Worm (Caenorhabditis elegans): Measurements from ENCODE around the gene Y7A5A.10.

The Y7A5A.10 gene

ce11 chrX:15794977-15795376 is at the start of gene Y7A5A.10:
Gene Y7A5A.10 (minus strand): TSS chrX:15795077.
- TF ChIP-seq mab-5 (tag; optimal IDR thresholded peaks at IDR 0.05): no peak
- no peak for TF ChIP-seq nhr-129 (tag; optimal IDR thresholded peaks at IDR 0.05)
- TF ChIP-seq sem-4 (tag; optimal IDR thresholded peaks at IDR 0.05): no peak
- TF ChIP-seq nhr-11 (tag; optimal IDR thresholded peaks at IDR 0.05): no peak
- TF ChIP-seq sma-9 (GFP tag; optimal IDR thresholded peaks at IDR 0.05): no peak
- TF ChIP-seq sma-9 (tag; optimal IDR thresholded peaks at IDR 0.05): no peak
- TF ChIP-seq elt-3 (tag; optimal IDR thresholded peaks at IDR 0.05): no peak
- no peak for TF ChIP-seq egl-27 (tag; optimal IDR thresholded peaks at IDR 0.05)
- no peak for TF ChIP-seq dmd-4 (tag; optimal IDR thresholded peaks at IDR 0.05)
- TF ChIP-seq C34F6.9 (tag; optimal IDR thresholded peaks at IDR 0.05): no peak
- TF ChIP-seq alr-1 (tag; optimal IDR thresholded peaks at IDR 0.05): no peak
- TF ChIP-seq ceh-16 (tag; optimal IDR thresholded peaks at IDR 0.05): no peak
- no peak for TF ChIP-seq skn-1 (tag; optimal IDR thresholded peaks at IDR 0.05)
- TF ChIP-seq lsy-2 (tag; optimal IDR thresholded peaks at IDR 0.05): no peak
- no peak for TF ChIP-seq zag-1 (tag; optimal IDR thresholded peaks at IDR 0.05)
- no peak for TF ChIP-seq unc-39 (tag; optimal IDR thresholded peaks at IDR 0.05)
- no peak for TF ChIP-seq sma-3 (GFP tag; optimal IDR thresholded peaks at IDR 0.05)

DNA sequence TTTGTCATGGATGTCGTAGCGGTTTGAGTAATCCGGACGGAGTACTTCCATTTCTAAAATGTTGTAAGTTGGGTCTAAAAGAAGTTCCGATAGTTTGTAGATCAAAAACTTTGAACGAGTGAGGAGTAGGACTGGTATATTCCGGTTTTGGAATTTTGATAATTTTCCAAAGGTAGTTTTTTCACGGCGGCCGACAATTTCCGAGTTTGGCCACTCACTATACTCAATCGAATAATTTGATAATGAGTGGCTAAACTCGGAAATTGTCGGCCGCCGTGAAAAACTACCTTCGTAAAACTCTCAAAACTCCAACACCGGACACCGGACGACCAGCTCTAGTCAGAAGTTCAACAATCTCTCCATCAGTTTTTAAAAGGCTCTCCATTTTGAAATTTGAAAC is 49.5 kb upstream of the Y7A5A.10 start:
- TF ChIP-seq elt-3 (tag; optimal IDR thresholded peaks at IDR 0.05) (no peak), nhr-77 (tag; optimal IDR thresholded peaks at IDR 0.05) (no peak), C34F6.9 (tag; optimal IDR thresholded peaks at IDR 0.05) (no peak), sem-4 (tag; optimal IDR thresholded peaks at IDR 0.05) (no peak), mdl-1 (tag; optimal IDR thresholded peaks at IDR 0.05) (no peak), ama-1 (optimal IDR thresholded peaks at IDR 0.05) (no peak), zag-1 (tag; optimal IDR thresholded peaks at IDR 0.05) (no peak)

DNA sequence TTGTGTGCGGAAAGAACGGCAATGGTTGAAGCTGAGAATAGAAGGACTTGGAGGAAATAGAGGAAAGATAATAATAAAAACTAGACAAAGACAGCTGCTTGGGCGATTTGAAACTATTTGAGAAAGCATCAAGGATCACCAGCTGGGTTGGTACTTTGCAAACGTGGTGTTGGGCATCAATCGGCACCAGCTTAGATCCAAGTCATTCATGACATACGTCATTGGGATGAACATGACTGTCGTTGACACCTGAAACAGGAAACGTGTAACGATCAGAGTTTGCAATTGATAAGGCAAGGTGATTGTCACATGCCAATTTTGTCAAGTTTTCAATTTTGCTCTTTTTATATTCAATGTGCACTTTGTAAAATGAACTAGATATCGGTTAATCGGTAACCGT is 47.6 kb upstream of the Y7A5A.10 start:
- TF ChIP-seq nhr-129 (tag; optimal IDR thresholded peaks at IDR 0.05) (peak; percentile 29), crh-2 (tag; optimal IDR thresholded peaks at IDR 0.05) (peak; percentile 29), lsy-2 (tag; optimal IDR thresholded peaks at IDR 0.05) (peak; percentile 26 to 32), aly-2 (tag; optimal IDR thresholded peaks at IDR 0.05) (no peak), fos-1 (tag; optimal IDR thresholded peaks at IDR 0.05) (peak; percentile 60), nhr-12 (tag; optimal IDR thresholded peaks at IDR 0.05) (no peak), alr-1 (tag; optimal IDR thresholded peaks at IDR 0.05) (no peak), lin-13 (GFP tag; optimal IDR thresholded peaks at IDR 0.05) (no peak), R02D3.7 (tag; optimal IDR thresholded peaks at IDR 0.05) (no peak), unc-39 (tag; optimal IDR thresholded peaks at IDR 0.05) (no peak), lin-11 (tag; optimal IDR thresholded peaks at IDR 0.05) (no peak), gmeb-1 (tag; optimal IDR thresholded peaks at IDR 0.05) (peak; percentile 4), elt-3 (tag; optimal IDR thresholded peaks at IDR 0.05) (no peak), C34F6.9 (tag; optimal IDR thresholded peaks at IDR 0.05) (no peak), dmd-4 (tag; optimal IDR thresholded peaks at IDR 0.05) (no peak), mdl-1 (tag; optimal IDR thresholded peaks at IDR 0.05) (no peak), ZK546.5 (tag; optimal IDR thresholded peaks at IDR 0.05) (no peak), ztf-4 (tag; optimal IDR thresholded peaks at IDR 0.05) (no peak), nhr-21 (tag; optimal IDR thresholded peaks at IDR 0.05) (peak; percentile 27), sma-9 (GFP tag; optimal IDR thresholded peaks at IDR 0.05) (peak; percentile 73), sma-9 (tag; optimal IDR thresholded peaks at IDR 0.05) (no peak), sem-4 (tag; optimal IDR thresholded peaks at IDR 0.05) (peak; percentile 34), sma-3 (GFP tag; optimal IDR thresholded peaks at IDR 0.05) (peak; percentile 23), egl-27 (tag; optimal IDR thresholded peaks at IDR 0.05) (no peak), nhr-23 (tag; optimal IDR thresholded peaks at IDR 0.05) (no peak), nhr-25 (tag; optimal IDR thresholded peaks at IDR 0.05) (no peak), ama-1 (optimal IDR thresholded peaks at IDR 0.05) (no peak), F13H6.1 (tag; optimal IDR thresholded peaks at IDR 0.05) (peak; percentile 1)

ce11 chrX:15841086-15841622 is 46.3 kb upstream of the Y7A5A.10 start, which contains the start of gene serp-1.1:
Gene serp-1.1 (plus strand): TSS chrX:15841572.
- peak; percentile 99 for TF ChIP-seq sem-4 (tag; optimal IDR thresholded peaks at IDR 0.05)
- peak; percentile 91 for TF ChIP-seq nhr-77 (tag; optimal IDR thresholded peaks at IDR 0.05)
- peak; percentile 93 for TF ChIP-seq lin-11 (tag; optimal IDR thresholded peaks at IDR 0.05)
- no peak for TF ChIP-seq aly-2 (tag; optimal IDR thresholded peaks at IDR 0.05)
- TF ChIP-seq nhr-12 (tag; optimal IDR thresholded peaks at IDR 0.05): no peak
- peak; percentile 93 for TF ChIP-seq ceh-82 (tag; optimal IDR thresholded peaks at IDR 0.05)
- TF ChIP-seq snpc-4 (tag; optimal IDR thresholded peaks at IDR 0.05): peak; percentile 91
- peak; percentile 98 for TF ChIP-seq lin-13 (GFP tag; optimal IDR thresholded peaks at IDR 0.05)
- TF ChIP-seq fos-1 (tag; optimal IDR thresholded peaks at IDR 0.05): peak; percentile 99
- peak; percentile 99 for TF ChIP-seq sma-9 (GFP tag; optimal IDR thresholded peaks at IDR 0.05)
- TF ChIP-seq sma-9 (tag; optimal IDR thresholded peaks at IDR 0.05): peak; percentile 63
- peak; percentile 99 for TF ChIP-seq nhr-129 (tag; optimal IDR thresholded peaks at IDR 0.05)
- TF ChIP-seq ztf-4 (tag; optimal IDR thresholded peaks at IDR 0.05): peak; percentile 95
- peak; percentile 99 for TF ChIP-seq sma-3 (GFP tag; optimal IDR thresholded peaks at IDR 0.05)
- TF ChIP-seq lsy-2 (tag; optimal IDR thresholded peaks at IDR 0.05): peak; percentile 99 to 100
- TF ChIP-seq nhr-10 (tag; optimal IDR thresholded peaks at IDR 0.05): peak; percentile 89
- peak; percentile 13 for TF ChIP-seq mbf-1 (tag; optimal IDR thresholded peaks at IDR 0.05)
- TF ChIP-seq nhr-25 (tag; optimal IDR thresholded peaks at IDR 0.05): peak; percentile 98
- TF ChIP-seq nhr-23 (tag; optimal IDR thresholded peaks at IDR 0.05): no peak
- TF ChIP-seq unc-62 (GFP tag; optimal IDR thresholded peaks at IDR 0.05): peak; percentile 71
- TF ChIP-seq unc-55 (GFP tag; optimal IDR thresholded peaks at IDR 0.05): peak; percentile 98
- no peak for TF ChIP-seq elt-3 (tag; optimal IDR thresholded peaks at IDR 0.05)
- peak; percentile 99 for TF ChIP-seq F13H6.1 (tag; optimal IDR thresholded peaks at IDR 0.05)
- peak; percentile 53 for TF ChIP-seq ztf-11 (tag; optimal IDR thresholded peaks at IDR 0.05)
- TF ChIP-seq nhr-237 (tag; optimal IDR thresholded peaks at IDR 0.05): peak; percentile 78
- TF ChIP-seq Y55F3AM.14 (GFP tag; optimal IDR thresholded peaks at IDR 0.05): peak; percentile 98
- TF ChIP-seq alr-1 (tag; optimal IDR thresholded peaks at IDR 0.05): no peak
- peak; percentile 62 for TF ChIP-seq ZK546.5 (tag; optimal IDR thresholded peaks at IDR 0.05)
- peak; percentile 95 for TF ChIP-seq nhr-6 (tag; optimal IDR thresholded peaks at IDR 0.05)
- peak; percentile 90 for TF ChIP-seq mab-5 (tag; optimal IDR thresholded peaks at IDR 0.05)
- TF ChIP-seq ceh-16 (tag; optimal IDR thresholded peaks at IDR 0.05): peak; percentile 98

All from whole organism, L2 larva.